Worm (Caenorhabditis elegans): ENCODE data around the gene mfn-1.

The mfn-1 gene

DNA sequence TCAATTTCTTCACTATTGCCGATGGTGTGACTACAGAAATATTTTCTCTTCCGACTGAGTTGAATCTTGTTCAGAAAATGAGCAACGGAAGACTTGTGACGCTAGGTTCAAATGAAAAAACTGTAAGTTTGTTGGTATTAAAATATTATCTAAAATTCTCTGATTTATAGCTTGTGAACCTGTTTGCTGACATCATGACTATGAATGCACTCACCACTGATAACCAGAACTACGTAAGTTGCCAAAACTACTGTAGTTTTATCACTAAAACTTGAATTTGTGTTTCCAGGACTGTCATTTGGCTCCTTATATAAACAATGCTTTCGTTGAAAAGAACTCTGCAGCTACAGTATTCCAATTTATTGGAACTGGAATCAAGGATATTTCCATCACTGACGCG is 43.2 kb downstream of the mfn-1 start:
- TF ChIP-seq zag-1 (tag; optimal IDR thresholded peaks at IDR 0.05) (no peak), elt-2 (tag; optimal IDR thresholded peaks at IDR 0.05) (peak; percentile 53), pqm-1 (tag; optimal IDR thresholded peaks at IDR 0.05) (peak; percentile 33)

DNA sequence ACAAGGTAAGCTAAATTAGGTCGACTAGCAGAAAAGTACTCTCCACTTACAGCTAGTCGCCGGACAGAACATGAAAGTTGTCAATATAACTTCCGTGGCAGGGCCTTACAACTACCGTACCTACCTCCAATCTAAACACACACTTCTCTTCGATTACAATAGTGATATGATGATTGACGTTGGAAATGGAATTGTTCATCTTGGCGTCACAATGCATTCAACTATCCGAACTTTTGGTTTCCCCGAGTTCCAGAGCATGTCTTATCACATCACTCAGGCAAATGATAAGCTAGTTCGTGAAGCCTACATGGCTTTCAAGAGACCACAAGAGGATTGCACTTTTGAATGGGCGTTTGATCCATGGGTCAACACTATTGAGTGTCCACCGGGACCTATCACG is 44.5 kb downstream of the mfn-1 start:
- TF ChIP-seq pqm-1 (tag; optimal IDR thresholded peaks at IDR 0.05): peak; percentile 1
- TF ChIP-seq nhr-12 (tag; optimal IDR thresholded peaks at IDR 0.05): no peak
- TF ChIP-seq elt-2 (tag; optimal IDR thresholded peaks at IDR 0.05): peak; percentile 56

DNA sequence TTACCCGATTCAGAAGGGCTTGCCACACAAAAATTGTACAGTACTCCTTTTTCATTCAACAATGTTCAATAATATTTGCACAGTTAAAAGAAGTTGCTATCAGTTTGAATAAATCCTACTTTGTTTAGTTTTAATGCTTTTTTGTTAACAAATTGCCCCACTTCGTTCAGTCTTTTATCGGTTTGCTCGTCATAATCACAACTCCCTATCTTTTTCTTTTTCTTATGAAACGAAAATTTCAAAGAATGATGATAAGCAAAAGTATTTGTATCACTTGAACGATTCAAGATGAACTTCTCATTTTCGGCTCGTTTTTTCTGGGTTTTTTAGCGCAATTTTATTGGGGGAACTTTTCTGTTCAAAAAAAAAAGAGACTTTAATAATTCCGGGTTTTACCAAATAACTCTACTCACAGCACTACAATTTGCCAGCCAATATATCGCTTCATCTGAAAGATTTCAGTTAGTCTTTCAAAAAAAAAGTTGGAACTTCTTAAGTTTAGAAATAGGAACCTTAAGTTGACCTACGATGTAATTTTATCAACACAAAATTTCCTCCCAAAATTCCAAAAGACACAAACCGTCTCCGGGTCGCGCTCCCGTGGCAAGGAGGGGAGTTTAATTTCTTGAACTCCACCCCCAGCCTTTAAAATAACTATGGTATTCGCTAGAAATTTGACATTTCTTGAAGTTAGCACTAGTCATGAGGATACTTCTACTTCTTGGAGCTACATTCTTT is 47.1 kb downstream of the mfn-1 start, which contains the start of gene C05D12.3:
Gene C05D12.3, plus strand, starts transcription at position 688 of the 738 bp plus-strand sequence.
- TF ChIP-seq pqm-1 (tag; optimal IDR thresholded peaks at IDR 0.05) (peak; percentile 45), ceh-82 (tag; optimal IDR thresholded peaks at IDR 0.05) (no peak), pha-4 (tag; optimal IDR thresholded peaks at IDR 0.05) (peak; percentile 24), elt-2 (tag; optimal IDR thresholded peaks at IDR 0.05) (peak; percentile 79)

DNA sequence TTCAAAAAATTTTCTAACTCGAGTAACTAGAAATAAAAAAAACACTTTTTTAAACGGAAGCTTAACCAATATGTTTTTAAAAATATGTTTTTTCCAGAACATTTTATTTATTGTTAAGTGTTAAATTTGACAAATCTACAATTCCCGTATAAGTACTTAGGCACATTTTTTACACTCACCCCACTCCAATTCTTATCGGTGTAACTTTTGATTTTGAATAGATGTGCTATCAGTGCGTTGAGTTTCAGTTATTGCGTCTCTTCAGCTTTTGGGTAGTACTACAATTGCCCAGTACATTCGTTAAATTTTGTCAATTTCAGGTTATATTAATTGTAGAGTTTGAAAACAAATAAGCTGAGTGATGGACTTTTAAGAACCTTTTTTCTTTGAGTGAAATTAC is 47.8 kb downstream of the mfn-1 start:
- TF ChIP-seq nhr-43 (tag; optimal IDR thresholded peaks at IDR 0.05; ENCODE audit: poor library complexity, severe bottlenecking) (no peak), fos-1 (tag; optimal IDR thresholded peaks at IDR 0.05) (no peak), elt-2 (tag; optimal IDR thresholded peaks at IDR 0.05) (peak; percentile 32), unc-62 (GFP tag; optimal IDR thresholded peaks at IDR 0.05) (no peak), pqm-1 (tag; optimal IDR thresholded peaks at IDR 0.05) (peak; percentile 51)

All from whole organism, L3 larva.